Worm (Caenorhabditis elegans): ENCODE measurements around the gene H40L08.9.

- no peak for TF ChIP-seq rnt-1 (tag; optimal IDR thresholded peaks at IDR 0.05)
- TF ChIP-seq pha-4 (tag; optimal IDR thresholded peaks at IDR 0.05) = no peak
These were observed 35.9 kb upstream of the H40L08.9 start for ce11 chrX:15112172-15112571.

All from whole organism, late embryonic.